Fruit fly (Drosophila melanogaster): ENCODE measurements around the gene mRpL47.

mRpL47 gene

dm6 chr3R:9515860-9516344 lies at the start of gene mRpL47, which contains the start of the genes CG8176 and Kdm3 (continued):
- TF ChIP-seq CG32767 (GFP tag; IDR thresholded peaks at IDR 0.05) (no peak), CG14014 (GFP tag; IDR thresholded peaks at IDR 0.05) (no peak), BtbVII (GFP tag; optimal IDR thresholded peaks at IDR 0.05) (no peak), Doc2 (GFP tag; IDR thresholded peaks at IDR 0.05) (no peak), CG10267 (tag; optimal IDR thresholded peaks at IDR 0.05) (peak; percentile 70), Ets97D (GFP tag; optimal IDR thresholded peaks at IDR 0.05) (peak; percentile 94), cg (GFP tag; optimal IDR thresholded peaks at IDR 0.05) (peak; percentile 96), zf30C (GFP tag; optimal IDR thresholded peaks at IDR 0.05) (no peak), tx (GFP tag; optimal IDR thresholded peaks at IDR 0.05) (peak; percentile 70), CG11696 (GFP tag; IDR thresholded peaks at IDR 0.05) (no peak), Bdp1 (GFP tag; optimal IDR thresholded peaks at IDR 0.05) (peak; percentile 58), B-H2 (GFP tag; optimal IDR thresholded peaks at IDR 0.05) (peak; percentile 86), Oli (tag; optimal IDR thresholded peaks at IDR 0.05) (no peak), Hey (tag; optimal IDR thresholded peaks at IDR 0.05) (no peak), CG33557 (GFP tag; optimal IDR thresholded peaks at IDR 0.05) (no peak), sob (GFP tag; IDR thresholded peaks at IDR 0.05) (no peak), CG17328 (GFP tag; IDR thresholded peaks at IDR 0.05) (no peak), CG14050 (GFP tag; IDR thresholded peaks at IDR 0.05) (no peak), CG6791 (GFP tag; IDR thresholded peaks at IDR 0.05; ENCODE audit: partially characterized antibody) (no peak), CG3163 (GFP tag; optimal IDR thresholded peaks at IDR 0.05) (peak; percentile 61), hb (GFP tag; IDR thresholded peaks at IDR 0.05; ENCODE audit: partially characterized antibody) (no peak), kay (GFP tag; optimal IDR thresholded peaks at IDR 0.05) (no peak), dmrt11E (tag; optimal IDR thresholded peaks at IDR 0.05) (peak; percentile 8), Neu2 (GFP tag; optimal IDR thresholded peaks at IDR 0.05; ENCODE audit: borderline replicate concordance) (no peak), CG16779 (GFP tag; IDR thresholded peaks at IDR 0.05) (no peak), gce (GFP tag; IDR thresholded peaks at IDR 0.05) (no peak), CG15514 (GFP tag; optimal IDR thresholded peaks at IDR 0.05) (peak; percentile 89), Dll (GFP tag; IDR thresholded peaks at IDR 0.05; ENCODE audit: partially characterized antibody) (no peak), D19A (tag; optimal IDR thresholded peaks at IDR 0.05) (peak; percentile 43), ATbp (GFP tag; optimal IDR thresholded peaks at IDR 0.05) (no peak), CG4707 (GFP tag; optimal IDR thresholded peaks at IDR 0.05) (no peak), Dp (GFP tag; optimal IDR thresholded peaks at IDR 0.05) (peak; percentile 69), CG42726 (GFP tag; IDR thresholded peaks at IDR 0.05; ENCODE audit: partially characterized antibody) (no peak), Gsc (GFP tag; IDR thresholded peaks at IDR 0.05) (no peak), Hr51 (GFP tag; optimal IDR thresholded peaks at IDR 0.05) (peak in 1 of 2 experiments; percentile 81), tgo (GFP tag; IDR thresholded peaks at IDR 0.05) (no peak), fru (optimal IDR thresholded peaks at IDR 0.05) (no peak), pfk (GFP tag; optimal IDR thresholded peaks at IDR 0.05) (peak; percentile 26), CG6272 (GFP tag; IDR thresholded peaks at IDR 0.05) (peak; percentile 73), sc (optimal IDR thresholded peaks at IDR 0.05) (no peak), sc (GFP tag; optimal IDR thresholded peaks at IDR 0.05) (no peak), CG14965 (GFP tag; optimal IDR thresholded peaks at IDR 0.05; ENCODE audit: borderline replicate concordance) (no peak), CG13894 (tag; optimal IDR thresholded peaks at IDR 0.05) (no peak), Rfx (GFP tag; IDR thresholded peaks at IDR 0.05) (no peak), B-H1 (GFP tag; IDR thresholded peaks at IDR 0.05) (no peak), Camta (GFP tag; optimal IDR thresholded peaks at IDR 0.05) (peak; percentile 23), cas (GFP tag; IDR thresholded peaks at IDR 0.05) (no peak), CG17912 (GFP tag; optimal IDR thresholded peaks at IDR 0.05) (no peak), pb (GFP tag; optimal IDR thresholded peaks at IDR 0.05) (peak; percentile 33), Nf-YC (tag; optimal IDR thresholded peaks at IDR 0.05) (peak; percentile 61), kni (GFP tag; optimal IDR thresholded peaks at IDR 0.05) (no peak)
